Worm (Caenorhabditis elegans): ENCODE results near the gene acl-5.
A peak's percentile ranks its signal among the peaks of the same experiment; 100 is the strongest.

DNA sequence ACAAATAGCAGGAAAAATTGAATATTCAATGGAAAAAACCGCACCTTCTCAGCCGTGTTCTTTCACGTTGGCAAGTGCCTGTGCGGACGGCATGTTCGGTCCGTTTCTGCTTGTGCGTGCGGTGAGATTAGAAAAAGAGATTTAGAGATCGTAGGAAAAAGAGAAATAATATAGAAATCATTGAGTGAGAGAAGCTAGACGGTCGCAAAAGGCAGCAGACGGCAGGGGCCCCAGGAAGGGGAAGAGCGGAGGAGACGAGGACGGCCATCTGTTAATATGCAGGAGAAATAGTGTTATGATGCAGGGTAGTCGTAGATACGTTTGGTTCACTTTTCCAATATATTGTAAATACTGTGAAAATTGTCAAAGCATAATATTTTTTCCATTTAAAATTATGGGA is 45.3 kb upstream of the acl-5 start, which contains the start of gene Y49A10A.2:
- TF ChIP-seq cog-1 (tag; optimal IDR thresholded peaks at IDR 0.05) (peak; percentile 12), klf-2 (GFP tag; conservative IDR thresholded peaks at IDR 0.05) (no peak), flt-1 (GFP tag; IDR thresholded peaks at IDR 0.05) (no peak; the same call in 1 of the 2 replicates), tab-1 (GFP tag; IDR thresholded peaks at IDR 0.05) (no peak), ztf-23 (GFP tag; IDR thresholded peaks at IDR 0.05) (0 out of 2 replicates have a peak, but pooled peaks have one; percentile 49)
